Fruit fly (Drosophila melanogaster): ENCODE data around the gene CG4582.

- TF ChIP-seq Jra (GFP tag; optimal IDR thresholded peaks at IDR 0.05) (no peak), lola (GFP tag; optimal IDR thresholded peaks at IDR 0.05) (no peak), Hr83 (GFP tag; optimal IDR thresholded peaks at IDR 0.05; ENCODE audit: poor library complexity, severe bottlenecking) (no peak), Vsx2 (GFP tag; optimal IDR thresholded peaks at IDR 0.05; ENCODE audit: partially characterized antibody) (no peak), fru (GFP tag; optimal IDR thresholded peaks at IDR 0.05) (no peak), pan (optimal IDR thresholded peaks at IDR 0.05) (no peak), dmrt93B (GFP tag; optimal IDR thresholded peaks at IDR 0.05) (no peak), psq (GFP tag; optimal IDR thresholded peaks at IDR 0.05) (no peak), h (GFP tag; optimal IDR thresholded peaks at IDR 0.05) (no peak), dl (GFP tag; optimal IDR thresholded peaks at IDR 0.05; ENCODE audit: insufficient read depth in 1 of 2, partially characterized antibody in 2 of 2) (no peak), ey (GFP tag; optimal IDR thresholded peaks at IDR 0.05) (no peak), dsf (GFP tag; optimal IDR thresholded peaks at IDR 0.05; ENCODE audit: borderline replicate concordance) (no peak), OdsH (GFP tag; optimal IDR thresholded peaks at IDR 0.05) (no peak)
These were observed 5.5 kb upstream of the CG4582 start for dm6 chr3R:25588493-25588892.

All from whole organism, wandering third instar larva.